Worm (Caenorhabditis elegans) whole organism, late embryonic: ENCODE results near the gene fbxa-139.

Experiments
- K09A11.1 ChIP-seq: sonication (generic microtip); optimal IDR thresholded peaks from 2 replicates; lab custom pipeline; 2017; ENCODE audit warnings: antibody characterized with exemption, mild to moderate bottlenecking, missing genetic modification characterization, missing compliant biosample characterization; ENCODE audit not compliant: insufficient read depth
- T23F11.4 ChIP-seq: fragments of 200-800 bp; sonication (Bioruptor generic); optimal IDR thresholded peaks from 2 replicates; lab custom pipeline; 2018; ENCODE audit warnings: mild to moderate bottlenecking, missing genetic modification characterization, missing compliant biosample characterization
- Y22D7AL.16 ChIP-seq: sonication (generic microtip); optimal IDR thresholded peaks from 2 replicates; lab custom pipeline; 2016; ENCODE audit warnings: missing genetic modification characterization, missing compliant biosample characterization
- ama-1 ChIP-seq: fragments of 150-350 bp; optimal IDR thresholded peaks from 2 replicates; lab custom pipeline; 2014
- ceh-14 ChIP-seq: sonication (generic microtip); optimal IDR thresholded peaks from 2 replicates; lab custom pipeline; 2016; ENCODE audit warnings: missing genotype, missing genetic modification characterization, missing compliant biosample characterization
- ceh-2 ChIP-seq: sonication (generic microtip); optimal IDR thresholded peaks from 2 replicates; lab custom pipeline; 2016; ENCODE audit warnings: missing genotype, missing genetic modification characterization, missing compliant biosample characterization
- ceh-22 ChIP-seq: sonication (generic microtip); optimal IDR thresholded peaks from 2 replicates; lab custom pipeline; 2017; ENCODE audit warnings: missing biosample characterization, missing genetic modification characterization
- ceh-45 ChIP-seq: fragments of 200-800 bp; sonication (Bioruptor generic); IDR thresholded peaks from 2 replicates; pipeline ENCODE4 v1.3.6; 2022; ENCODE audit warnings: missing genetic modification reagents, missing genetic modification characterization, missing compliant biosample characterization
- ceh-48 ChIP-seq: sonication (generic microtip); optimal IDR thresholded peaks from 2 replicates; lab custom pipeline; 2016; ENCODE audit warnings: missing genetic modification characterization, inconsistent platforms, missing compliant biosample characterization
- che-1 ChIP-seq: sonication (generic microtip); optimal IDR thresholded peaks from 2 replicates; lab custom pipeline; 2016; ENCODE audit warnings: mild to moderate bottlenecking, missing genetic modification characterization, missing compliant biosample characterization
- fax-1 ChIP-seq: sonication (generic microtip); optimal IDR thresholded peaks from 2 replicates; lab custom pipeline; 2016; ENCODE audit warnings: missing genotype, missing genetic modification characterization, missing compliant biosample characterization
- hlh-13 ChIP-seq: fragments of 200-800 bp; sonication (Bioruptor generic); optimal IDR thresholded peaks from 2 replicates; lab custom pipeline; 2018; ENCODE audit warnings: mild to moderate bottlenecking, missing genetic modification characterization, missing compliant biosample characterization
- hlh-8 ChIP-seq: sonication (generic microtip); optimal IDR thresholded peaks from 2 replicates; lab custom pipeline; 2016; ENCODE audit warnings: missing genotype, missing genetic modification characterization, missing compliant biosample characterization
- nfya-1 ChIP-seq: sonication (generic microtip); optimal IDR thresholded peaks from 2 replicates; lab custom pipeline; 2017; ENCODE audit warnings: missing genetic modification characterization, mild to moderate bottlenecking, missing compliant biosample characterization, antibody characterized with exemption, moderate library complexity
- odd-2 ChIP-seq: sonication (generic microtip); optimal IDR thresholded peaks from 2 replicates; lab custom pipeline; 2017; ENCODE audit warnings: antibody characterized with exemption, mild to moderate bottlenecking, missing genetic modification characterization, missing compliant biosample characterization
- pat-9 ChIP-seq: fragments of 200-800 bp; sonication (Bioruptor generic); optimal IDR thresholded peaks from 2 replicates; lab custom pipeline; 2018; ENCODE audit warnings: mild to moderate bottlenecking, missing genetic modification characterization, moderate library complexity, missing compliant biosample characterization
- pax-1 ChIP-seq: fragments of 150-350 bp; optimal IDR thresholded peaks from 2 replicates; lab custom pipeline; 2014; ENCODE audit warnings: missing biosample characterization, missing genetic modification characterization
- pha-2 ChIP-seq: sonication (generic microtip); optimal IDR thresholded peaks from 2 replicates; lab custom pipeline; 2017; ENCODE audit warnings: mild to moderate bottlenecking, missing genetic modification characterization, missing compliant biosample characterization
- pha-4 ChIP-seq: fragments of 150-350 bp; optimal IDR thresholded peaks from 2 replicates; lab custom pipeline; 2018; ENCODE audit warnings: missing biosample characterization, missing genetic modification reagents, missing genetic modification characterization
- pros-1 ChIP-seq: fragments of 150-350 bp; optimal IDR thresholded peaks from 2 replicates; lab custom pipeline; 2014; ENCODE audit warnings: missing biosample characterization, missing genetic modification reagents, missing genetic modification characterization
- sox-2 ChIP-seq: fragments of 200-800 bp; sonication (Bioruptor generic); IDR thresholded peaks from 2 replicates; pipeline ENCODE4 v1.3.6; 2022; ENCODE audit warnings: missing genetic modification reagents, missing genetic modification characterization, missing compliant biosample characterization
- sox-4 ChIP-seq: sonication (generic microtip); optimal IDR thresholded peaks from 2 replicates; lab custom pipeline; 2017; ENCODE audit warnings: mild to moderate bottlenecking, missing genetic modification characterization, inconsistent platforms, missing compliant biosample characterization
- tbx-7 ChIP-seq: sonication (generic microtip); optimal IDR thresholded peaks from 2 replicates; lab custom pipeline; 2016; ENCODE audit warnings: missing genotype, missing genetic modification characterization, missing compliant biosample characterization
- unc-42 ChIP-seq: sonication (generic microtip); optimal IDR thresholded peaks from 2 replicates; lab custom pipeline; 2016; ENCODE audit warnings: missing genotype, missing genetic modification characterization, missing compliant biosample characterization
- zip-5 ChIP-seq: sonication (generic microtip); optimal IDR thresholded peaks from 2 replicates; lab custom pipeline; 2016; ENCODE audit warnings: missing genetic modification characterization, missing compliant biosample characterization

fbxa-139 gene

DNA sequence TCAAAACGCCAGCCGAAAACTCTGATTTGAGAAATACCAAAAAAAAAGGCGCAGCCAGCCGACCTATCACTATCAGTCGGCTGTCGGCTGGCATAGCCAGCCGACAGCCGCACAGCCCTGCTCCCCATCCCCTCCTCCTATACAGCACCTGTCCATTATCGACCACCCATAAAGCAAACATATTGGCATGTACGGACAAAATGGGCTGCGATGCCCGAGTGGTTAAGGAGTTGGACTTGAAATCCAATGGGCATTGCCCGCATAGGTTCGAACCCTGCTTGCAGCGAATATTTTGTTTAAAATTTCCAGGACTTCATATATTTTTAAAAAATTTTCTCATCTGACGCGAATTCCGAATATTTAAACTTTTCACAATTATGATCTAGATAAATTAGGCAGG, 44.1 kb downstream of the fbxa-139 start:
- TF ChIP-seq ceh-22 (tag; lab: Kevin White, UChicago) (no peak), sox-4 (tag; lab: Kevin White, UChicago) (no peak), fax-1 (tag; lab: Kevin White, UChicago) (no peak), zip-5 (tag; lab: Kevin White, UChicago) (no peak), ceh-45 (GFP tag; lab: Robert Waterston, UW) (no peak), pat-9 (no peak), sox-2 (GFP tag; lab: Robert Waterston, UW) (no peak), tbx-7 (no peak), che-1 (no peak), unc-42 (tag; lab: Kevin White, UChicago) (no peak), pha-2 (tag; lab: Kevin White, UChicago) (no peak), pax-1 (no peak), K09A11.1 (no peak), odd-2 (tag; lab: Kevin White, UChicago) (no peak), hlh-8 (tag; lab: Kevin White, UChicago) (no peak), ceh-48 (tag; lab: Kevin White, UChicago) (no peak), pha-4 (tag; lab: Kevin White, UChicago) (no peak), ama-1 (no peak), pros-1 (no peak), hlh-13 (GFP tag; lab: Kevin White, UChicago) (no peak)
- TF ChIP-seq, all 69 proteins: peak for 0

DNA sequence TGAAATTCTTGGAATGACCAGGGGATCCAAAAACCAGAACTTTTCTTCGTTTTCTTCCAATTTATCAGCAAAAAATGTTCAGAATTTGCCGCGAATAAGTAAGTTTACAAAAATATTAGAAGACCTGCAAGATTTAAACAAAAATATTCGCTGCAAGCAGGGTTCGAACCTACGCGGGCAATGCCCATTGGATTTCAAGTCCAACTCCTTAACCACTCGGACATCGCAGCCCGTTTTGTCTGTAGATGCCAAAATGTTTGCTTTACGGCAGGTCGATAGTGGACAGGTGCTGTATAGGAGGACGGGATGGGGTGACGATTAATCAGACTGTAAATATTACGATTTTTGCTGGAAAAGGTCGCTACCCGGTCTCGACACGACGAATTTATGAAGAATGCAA, 46.7 kb downstream of the fbxa-139 start:
- no peak for TF ChIP-seq T23F11.4 (GFP tag; lab: Kevin White, UChicago)
- no peak for TF ChIP-seq pax-1
- TF ChIP-seq pha-4 (tag; lab: Kevin White, UChicago), result no peak
- no peak for TF ChIP-seq ceh-14 (tag; lab: Kevin White, UChicago)
- no peak for TF ChIP-seq Y22D7AL.16 (tag; lab: Kevin White, UChicago)
- no peak for TF ChIP-seq hlh-8 (tag; lab: Kevin White, UChicago)

DNA sequence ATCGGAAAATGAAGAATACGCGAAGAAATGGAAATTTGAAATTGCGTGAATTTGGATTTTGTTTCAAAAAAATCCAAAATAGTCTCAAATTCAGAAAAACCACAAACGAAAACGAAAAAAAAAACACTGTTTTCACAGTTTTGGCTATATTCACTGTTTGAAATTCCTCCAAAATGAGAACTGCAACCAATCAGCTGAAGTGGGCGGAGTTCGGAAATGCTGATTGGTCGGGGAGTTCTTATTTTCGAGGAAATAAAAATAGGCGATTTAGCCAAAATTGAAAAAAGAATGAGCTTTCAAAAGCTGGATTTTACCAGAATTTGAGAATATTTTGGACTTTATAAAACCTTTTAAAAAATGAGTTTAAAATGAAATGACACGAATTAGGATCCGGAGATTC, 49.6 kb downstream of the fbxa-139 start, which contains the start of gene glb-14:
glb-14 (minus strand) TSS at position 97 of the 400 bp plus-strand sequence.
- TF ChIP-seq ceh-2 (tag; lab: Kevin White, UChicago) (no peak), nfya-1 (peak; percentile 63)
